Fruit fly (Drosophila melanogaster) whole organism, pupa: ENCODE data around the gene CG14194.

Experiments
- CG10348 ChIP-seq: fragments of 200-800 bp; sonication (Bioruptor generic); IDR thresholded peaks from 2 replicates; pipeline ENCODE4 v1.3.6; 2022; ENCODE audit warnings: missing biosample characterization, missing genetic modification characterization
- CG12605 ChIP-seq: fragments of 200-800 bp; sonication (Bioruptor generic); IDR thresholded peaks from 2 replicates; pipeline ENCODE4 v1.3.6; 2022; ENCODE audit warnings: missing biosample characterization, missing genetic modification characterization
- CG13204 ChIP-seq: fragments of 200-800 bp; sonication (Bioruptor generic); optimal IDR thresholded peaks from 2 replicates; lab custom pipeline; 2018; ENCODE audit warnings: missing biosample characterization, mild to moderate bottlenecking, missing genetic modification characterization, moderate library complexity
- CG14655 ChIP-seq: fragments of 200-800 bp; sonication (Bioruptor generic); optimal IDR thresholded peaks from 3 replicates; lab custom pipeline; 2017; ENCODE audit warnings: mild to moderate bottlenecking, missing biosample characterization, missing genetic modification reagents, missing genetic modification characterization
- CG15710 ChIP-seq: fragments of 200-800 bp; sonication (Bioruptor generic); optimal IDR thresholded peaks from 2 replicates; lab custom pipeline; 2018; ENCODE audit warnings: missing biosample characterization, mild to moderate bottlenecking, missing genetic modification characterization, moderate library complexity
- CG17806 ChIP-seq: fragments of 200-800 bp; sonication (Bioruptor generic); optimal IDR thresholded peaks from 2 replicates; lab custom pipeline; 2018; ENCODE audit warnings: missing biosample characterization, mild to moderate bottlenecking, missing genetic modification characterization, moderate library complexity
- CG32121 ChIP-seq: fragments of 200-800 bp; sonication (Bioruptor generic); IDR thresholded peaks from 2 replicates; pipeline ENCODE4 v1.3.6; 2022; ENCODE audit warnings: missing biosample characterization, missing genetic modification characterization
- CG34367 ChIP-seq: fragments of 200-800 bp; sonication (Bioruptor generic); optimal IDR thresholded peaks from 2 replicates; lab custom pipeline; 2018; ENCODE audit warnings: missing biosample characterization, mild to moderate bottlenecking, missing genetic modification characterization
- CG4496 ChIP-seq: fragments of 200-800 bp; sonication (Bioruptor generic); IDR thresholded peaks from 3 replicates; pipeline ENCODE4 v1.3.6; 2022; ENCODE audit warnings: missing biosample characterization, missing genetic modification characterization
- CG8159 ChIP-seq: fragments of 200-800 bp; sonication (Bioruptor generic); optimal IDR thresholded peaks from 3 replicates; lab custom pipeline; 2018; ENCODE audit warnings: missing biosample characterization, mild to moderate bottlenecking, missing genetic modification characterization, moderate library complexity
- CG8301 ChIP-seq: fragments of 200-800 bp; sonication (Bioruptor generic); optimal IDR thresholded peaks from 2 replicates; lab custom pipeline; 2018; ENCODE audit warnings: missing biosample characterization, mild to moderate bottlenecking, missing genetic modification characterization
- CG9948 ChIP-seq: fragments of 200-800 bp; sonication (Bioruptor generic); optimal IDR thresholded peaks from 2 replicates; lab custom pipeline; 2018; ENCODE audit warnings: missing biosample characterization, mild to moderate bottlenecking, missing genetic modification characterization, moderate library complexity
- D1 ChIP-seq: fragments of 200-800 bp; sonication (Bioruptor generic); optimal IDR thresholded peaks from 2 replicates; lab custom pipeline; 2018; ENCODE audit warnings: missing biosample characterization, mild to moderate bottlenecking, missing genetic modification characterization, moderate library complexity
- EcR ChIP-seq: fragments of 200-800 bp; sonication (Bioruptor generic); optimal IDR thresholded peaks from 3 replicates; lab custom pipeline; 2019; ENCODE audit warnings: missing biosample characterization, missing genetic modification characterization, mild to moderate bottlenecking, moderate library complexity, missing genetic modification reagents
- Ets98B ChIP-seq: fragments of 200-800 bp; sonication (Bioruptor generic); IDR thresholded peaks from 2 replicates; pipeline ENCODE4 v1.3.6; 2022; ENCODE audit warnings: missing biosample characterization, missing genetic modification characterization
- Pif1A ChIP-seq: fragments of 200-800 bp; sonication (Bioruptor generic); optimal IDR thresholded peaks from 3 replicates; lab custom pipeline; 2016; ENCODE audit warnings: missing biosample characterization, missing genetic modification characterization
- Pif1B ChIP-seq: fragments of 200-800 bp; sonication (Bioruptor generic); optimal IDR thresholded peaks from 3 replicates; lab custom pipeline; 2016; ENCODE audit warnings: missing biosample characterization, missing genetic modification characterization
- Snoo ChIP-seq: fragments of 200-800 bp; sonication (Bioruptor generic); optimal IDR thresholded peaks from 3 replicates; lab custom pipeline; 2017; ENCODE audit warnings: missing biosample characterization, mild to moderate bottlenecking, missing genetic modification characterization, inconsistent platforms
- fd96Ca ChIP-seq: fragments of 200-800 bp; sonication (Bioruptor generic); IDR thresholded peaks from 3 replicates; pipeline ENCODE4 v1.3.6; 2022; ENCODE audit warnings: missing biosample characterization, missing genetic modification characterization
- gl ChIP-seq: fragments of 200-800 bp; sonication (Bioruptor generic); optimal IDR thresholded peaks from 2 replicates; lab custom pipeline; 2018; ENCODE audit warnings: missing biosample characterization, mild to moderate bottlenecking, missing genetic modification characterization
- rn ChIP-seq: fragments of 200-800 bp; sonication (Bioruptor generic); IDR thresholded peaks from 2 replicates; pipeline ENCODE4 v1.3.6; 2022; ENCODE audit warnings: missing biosample characterization, missing genetic modification characterization

CG14194 gene

dm6 chrX:19193336-19193735, at the start of gene CG14194, which contains the start of gene CG7914:
CG14194 (plus strand) TSS chrX:19193555.
CG7914 (minus strand) TSS chrX:19193448.
- TF ChIP-seq Pif1B (GFP tag; lab: Kevin White, UChicago) (no peak), EcR (GFP tag; lab: Kevin White, UChicago) (peak; percentile 18)
- TF ChIP-seq, all 21 proteins: peak for 1

DNA sequence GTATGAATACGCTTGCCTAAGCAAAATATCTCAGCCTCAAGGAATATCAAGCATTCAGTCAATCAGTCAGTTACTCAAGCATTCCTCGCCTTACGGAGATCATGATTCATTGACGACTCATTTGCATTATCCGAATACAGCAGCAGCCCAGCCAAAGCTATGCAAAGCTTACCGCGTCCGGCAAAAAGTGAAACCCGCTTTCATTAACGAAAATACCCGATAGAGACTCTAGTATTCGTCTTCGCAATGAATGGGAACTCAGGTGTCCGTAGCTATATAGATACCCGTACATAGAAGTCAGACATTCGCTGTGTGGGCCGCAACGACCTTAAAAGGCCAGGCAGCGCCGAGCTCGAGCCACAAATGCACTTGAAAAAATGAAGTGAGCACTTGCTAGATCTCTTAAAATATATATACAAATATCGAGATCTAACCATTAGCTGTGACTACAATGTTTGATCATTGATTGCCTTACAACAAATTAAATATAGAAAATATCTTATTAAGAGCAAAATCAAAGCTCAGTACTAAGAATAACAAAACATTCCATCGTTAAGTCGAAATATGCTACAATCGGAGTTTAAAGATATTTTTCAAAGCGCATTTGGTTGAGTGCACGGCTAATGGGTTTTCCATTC, 48.5 kb upstream of the CG14194 start:
- TF ChIP-seq Pif1B (GFP tag; lab: Kevin White, UChicago) = peak; percentile 53
- peak; percentile 68 for TF ChIP-seq CG8159
- peak; percentile 25; the same call in 1 of the 3 replicates for TF ChIP-seq CG4496 (GFP tag; lab: Robert Waterston, UW)
- TF ChIP-seq Pif1A (GFP tag; lab: Kevin White, UChicago) = peak; percentile 64
- peak; percentile 84 for TF ChIP-seq CG14655 (GFP tag; lab: Kevin White, UChicago)
- TF ChIP-seq CG8301 (tag; lab: Kevin White, UChicago) = peak; percentile 75
- TF ChIP-seq Ets98B = peak; percentile 19
- TF ChIP-seq EcR (GFP tag; lab: Kevin White, UChicago) = peak; percentile 25
- TF ChIP-seq CG32121 (GFP tag; lab: Robert Waterston, UW) = peak; percentile 50
- TF ChIP-seq CG10348 (GFP tag; lab: Robert Waterston, UW) = no peak
- TF ChIP-seq fd96Ca (GFP tag; lab: Robert Waterston, UW) = no peak
- peak; percentile 6 for TF ChIP-seq CG13204
- TF ChIP-seq CG9948 (tag; lab: Kevin White, UChicago) = peak; percentile 69
- TF ChIP-seq CG34367 (tag; lab: Kevin White, UChicago) = peak; percentile 53
- TF ChIP-seq CG12605 (GFP tag; lab: Robert Waterston, UW) = no peak
- TF ChIP-seq D1 (tag; lab: Kevin White, UChicago) = peak; percentile 47
- peak; percentile 68 for TF ChIP-seq CG15710 (tag; lab: Kevin White, UChicago)
- no peak for TF ChIP-seq gl
- TF ChIP-seq CG17806 (tag; lab: Kevin White, UChicago) = peak; percentile 55
- TF ChIP-seq rn (GFP tag; lab: Robert Waterston, UW) = no peak
- TF ChIP-seq Snoo (tag; lab: Kevin White, UChicago) = peak; percentile 20
- TF ChIP-seq, all 21 proteins: peak for 16

dm6 chrX:19146421-19146952, 46.9 kb upstream of the CG14194 start:
- peak; percentile 50 for TF ChIP-seq CG9948 (tag; lab: Kevin White, UChicago)
- peak; percentile 47 for TF ChIP-seq CG13204
- TF ChIP-seq rn (GFP tag; lab: Robert Waterston, UW) = no peak
- peak; percentile 45 for TF ChIP-seq CG8301 (tag; lab: Kevin White, UChicago)
- TF ChIP-seq D1 (tag; lab: Kevin White, UChicago) = no peak
- peak; percentile 21 for TF ChIP-seq EcR (GFP tag; lab: Kevin White, UChicago)
- no peak for TF ChIP-seq CG10348 (GFP tag; lab: Robert Waterston, UW)
- no peak for TF ChIP-seq CG17806 (tag; lab: Kevin White, UChicago)
- TF ChIP-seq fd96Ca (GFP tag; lab: Robert Waterston, UW) = peak; percentile 24; the same call in 1 of the 3 replicates
- TF ChIP-seq CG12605 (GFP tag; lab: Robert Waterston, UW) = no peak
- TF ChIP-seq Snoo (tag; lab: Kevin White, UChicago) = no peak
- TF ChIP-seq gl = no peak
- TF ChIP-seq CG15710 (tag; lab: Kevin White, UChicago) = no peak
- TF ChIP-seq CG8159 = peak; percentile 15
- no peak for TF ChIP-seq Ets98B
- TF ChIP-seq CG14655 (GFP tag; lab: Kevin White, UChicago) = peak; percentile 65
- peak; percentile 78 for TF ChIP-seq Pif1B (GFP tag; lab: Kevin White, UChicago)
- no peak for TF ChIP-seq CG32121 (GFP tag; lab: Robert Waterston, UW)
- TF ChIP-seq CG4496 (GFP tag; lab: Robert Waterston, UW) = no peak; the same call in 2 of the 3 replicates
- TF ChIP-seq CG34367 (tag; lab: Kevin White, UChicago) = no peak
- TF ChIP-seq Pif1A (GFP tag; lab: Kevin White, UChicago) = peak; percentile 72

dm6 chrX:19147939-19148641, 45.3 kb upstream of the CG14194 start:
- TF ChIP-seq Pif1A (GFP tag; lab: Kevin White, UChicago) = peak; percentile 40
- TF ChIP-seq CG10348 (GFP tag; lab: Robert Waterston, UW) = no peak
- TF ChIP-seq fd96Ca (GFP tag; lab: Robert Waterston, UW) = 0 out of 3 replicates have a peak, but pooled peaks have one; percentile 11
- TF ChIP-seq CG9948 (tag; lab: Kevin White, UChicago) = no peak
- TF ChIP-seq CG4496 (GFP tag; lab: Robert Waterston, UW) = peak; percentile 43; the same call in 1 of the 3 replicates
- TF ChIP-seq, all 21 proteins: peak for 3

DNA sequence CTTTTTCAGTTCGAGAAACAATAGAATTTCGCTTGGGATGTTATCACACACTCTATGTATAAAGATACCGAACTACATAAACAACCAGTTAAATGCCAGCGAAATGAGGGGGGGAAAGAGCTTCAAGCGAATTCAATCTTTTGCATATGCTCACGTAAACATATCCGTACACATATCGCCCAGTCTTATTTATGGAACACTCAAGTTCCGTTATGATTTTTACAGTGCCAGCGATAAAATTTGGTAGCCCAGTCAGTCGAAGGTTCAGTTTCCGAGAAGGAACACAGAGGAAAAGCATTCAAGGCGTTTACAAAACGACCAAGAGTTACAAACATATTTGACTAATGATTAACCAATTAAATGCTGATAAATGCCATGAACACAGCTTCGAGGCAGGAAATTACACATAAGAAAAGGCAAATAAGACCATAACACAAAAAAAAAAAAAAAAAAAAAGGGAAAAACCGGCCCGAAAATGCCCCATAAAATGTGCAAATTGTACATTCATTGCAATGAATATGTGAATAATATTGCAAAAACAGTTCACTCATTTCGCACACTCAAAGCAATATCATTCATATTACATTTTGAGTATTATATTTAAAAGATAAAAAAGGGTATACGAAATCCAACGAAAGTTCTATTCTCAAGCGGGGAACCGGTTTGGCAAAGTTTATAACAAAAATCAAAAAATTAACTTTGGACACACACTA, 44.4 kb upstream of the CG14194 start:
- no peak for TF ChIP-seq EcR (GFP tag; lab: Kevin White, UChicago)
- TF ChIP-seq CG12605 (GFP tag; lab: Robert Waterston, UW) = no peak
- no peak for TF ChIP-seq CG13204
- TF ChIP-seq gl = no peak
- no peak for TF ChIP-seq rn (GFP tag; lab: Robert Waterston, UW)
- TF ChIP-seq CG9948 (tag; lab: Kevin White, UChicago) = no peak
- no peak for TF ChIP-seq D1 (tag; lab: Kevin White, UChicago)
- TF ChIP-seq CG17806 (tag; lab: Kevin White, UChicago) = no peak
- no peak for TF ChIP-seq CG4496 (GFP tag; lab: Robert Waterston, UW)
- no peak for TF ChIP-seq CG34367 (tag; lab: Kevin White, UChicago)
